Fruit fly (Drosophila melanogaster) whole organism: ENCODE data around the gene CG33985.

Experiments
- CG8478 ChIP-seq: fragments of >200 bp; optimal IDR thresholded peaks from 2 replicates; lab custom pipeline; 2018; ENCODE audit warnings: inconsistent platforms
- Dll ChIP-seq: fragments of >200 bp; optimal IDR thresholded peaks from 2 replicates; lab custom pipeline; 2017
- EcR ChIP-seq, 2 experiments: fragments of >200 bp; optimal IDR thresholded peaks; 2 replicates each; lab custom pipeline; 2017; ENCODE audit warnings: missing biosample characterization in 2 of 2, missing genetic modification characterization in 2 of 2, missing genetic modification reagents in 2 of 2
- pan ChIP-seq: fragments of >200 bp; optimal IDR thresholded peaks from 2 replicates; lab custom pipeline; 2017
- psq ChIP-seq: fragments of >200 bp; optimal IDR thresholded peaks from 2 replicates; lab custom pipeline; 2017
- usp ChIP-seq: fragments of >200 bp; optimal IDR thresholded peaks from 2 replicates; lab custom pipeline; 2017; ENCODE audit warnings: missing biosample characterization, missing genetic modification characterization, mixed read lengths

Gene CG33985

dm6 chr3L:15511688-15512250 lies 14.8 kb downstream of the CG33985 start:
- no peak for TF ChIP-seq EcR (GFP tag; optimal IDR thresholded peaks at IDR 0.05; lab: Kevin White, UChicago)
- no peak for TF ChIP-seq usp
- TF ChIP-seq pan: no peak
- TF ChIP-seq CG8478 (lab: Kevin White, UChicago): no peak
- TF ChIP-seq Dll (lab: Kevin White, UChicago): no peak
- no peak for TF ChIP-seq psq (lab: Kevin White, UChicago)

dm6 chr3L:15510787-15511186 lies 15.8 kb downstream of the CG33985 start, which contains the start of gene MsrA:
TSS of gene MsrA (plus strand) at chr3L:15511052.
- no peak for TF ChIP-seq Dll (lab: Kevin White, UChicago)
- no peak for TF ChIP-seq usp
- TF ChIP-seq EcR (GFP tag; optimal IDR thresholded peaks at IDR 0.05; lab: Kevin White, UChicago): no peak

- no peak for TF ChIP-seq Dll (lab: Kevin White, UChicago)
- TF ChIP-seq usp: no peak
- no peak for TF ChIP-seq CG8478 (lab: Kevin White, UChicago)
- TF ChIP-seq pan: no peak
- TF ChIP-seq psq (lab: Kevin White, UChicago): no peak
- no peak for TF ChIP-seq EcR (GFP tag; optimal IDR thresholded peaks at IDR 0.05; lab: Kevin White, UChicago)
These were observed 17.2 kb downstream of the CG33985 start, which contains the start of the genes gdl and gdl-ORF39 for dm6 chr3L:15509398-15509797. TSS of gene gdl (plus strand) at chr3L:15509445. TSS of gene gdl-ORF39 (plus strand) at chr3L:15509445.

- TF ChIP-seq pan (no peak), usp (no peak), CG8478 (lab: Kevin White, UChicago) (no peak), psq (lab: Kevin White, UChicago) (no peak), Dll (lab: Kevin White, UChicago) (no peak), EcR (GFP tag; optimal IDR thresholded peaks at IDR 0.05; lab: Kevin White, UChicago) (no peak)
These were observed 17.9 kb downstream of the CG33985 start, which contains the start of gene Z600 for dm6 chr3L:15508750-15509149. TSS of gene Z600 (plus strand) at chr3L:15509061.

- TF ChIP-seq CG8478 (lab: Kevin White, UChicago) (no peak), EcR (GFP tag; optimal IDR thresholded peaks at IDR 0.05; lab: Kevin White, UChicago) (peak in 1 of 2 experiments; percentile 54)
These were observed 18.4 kb downstream of the CG33985 start, which contains the start of gene CG7841 for dm6 chr3L:15508233-15508632. TSS of gene CG7841 (minus strand) at chr3L:15508252.

dm6 chr3L:15507148-15507896 lies 19.3 kb downstream of the CG33985 start:
- no peak for TF ChIP-seq pan
- TF ChIP-seq EcR (GFP tag; optimal IDR thresholded peaks at IDR 0.05; lab: Kevin White, UChicago): peak in 1 of 2 experiments; percentile 3

dm6 chr3L:15506174-15506926 lies 20.3 kb downstream of the CG33985 start:
- no peak for TF ChIP-seq psq (lab: Kevin White, UChicago)
- no peak for TF ChIP-seq EcR (GFP tag; optimal IDR thresholded peaks at IDR 0.05; lab: Kevin White, UChicago)
- no peak for TF ChIP-seq Dll (lab: Kevin White, UChicago)
- no peak for TF ChIP-seq CG8478 (lab: Kevin White, UChicago)
- no peak for TF ChIP-seq pan
- TF ChIP-seq usp: no peak

- TF ChIP-seq usp (no peak), psq (lab: Kevin White, UChicago) (no peak), pan (no peak), Dll (lab: Kevin White, UChicago) (no peak)
These were observed 21.9 kb downstream of the CG33985 start, which contains the start of gene CG7857 for dm6 chr3L:15504687-15505086. TSS of gene CG7857 (minus strand) at chr3L:15504894.

dm6 chr3L:15502256-15502655 lies 24.4 kb downstream of the CG33985 start:
- TF ChIP-seq usp: no peak

- TF ChIP-seq EcR (GFP tag; optimal IDR thresholded peaks at IDR 0.05; lab: Kevin White, UChicago) (no peak), usp (no peak), CG8478 (lab: Kevin White, UChicago) (no peak)
These were observed 25.0 kb downstream of the CG33985 start for dm6 chr3L:15501646-15501972.

- no peak for TF ChIP-seq psq (lab: Kevin White, UChicago)
- no peak for TF ChIP-seq usp
- TF ChIP-seq Dll (lab: Kevin White, UChicago): no peak
- TF ChIP-seq pan: no peak
- TF ChIP-seq CG8478 (lab: Kevin White, UChicago): no peak
- no peak for TF ChIP-seq EcR (GFP tag; optimal IDR thresholded peaks at IDR 0.05; lab: Kevin White, UChicago)
These were observed 25.6 kb downstream of the CG33985 start, which contains the start of gene CG7272 for dm6 chr3L:15500813-15501645. TSS of gene CG7272 (plus strand) at chr3L:15500938.

- TF ChIP-seq pan (no peak), usp (no peak), EcR (GFP tag; optimal IDR thresholded peaks at IDR 0.05; lab: Kevin White, UChicago) (no peak)
These were observed 27.9 kb downstream of the CG33985 start, which contains the start of gene CG7275 for dm6 chr3L:15498745-15499144. TSS of gene CG7275 (plus strand) at chr3L:15498959.
